Worm (Caenorhabditis elegans): Measurements from ENCODE around the gene str-163.

str-163 gene

DNA sequence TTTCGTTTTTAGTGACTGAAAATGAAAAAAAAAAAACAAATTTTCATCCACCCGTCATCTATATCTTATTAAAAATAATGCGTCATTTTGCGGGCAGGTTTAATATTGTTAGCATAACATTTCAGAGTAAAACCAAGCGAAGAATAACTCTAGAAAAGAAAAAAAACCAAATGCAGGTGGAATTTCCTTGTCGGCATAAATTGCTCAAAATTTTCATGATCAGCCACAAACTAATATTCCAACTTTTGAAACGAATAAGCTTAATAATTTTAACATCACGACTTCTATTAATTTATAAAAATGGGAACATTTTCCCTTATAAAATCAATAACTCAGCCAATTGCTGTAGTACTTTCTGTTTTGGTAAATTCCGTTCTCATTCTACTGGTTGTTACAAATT lies 38.3 kb upstream of the str-163 start, which contains the start of gene str-155:
str-155 (plus strand) TSS at position 301 of the 400 bp plus-strand sequence.
- TF ChIP-seq pqm-1 (tag; optimal IDR thresholded peaks at IDR 0.05), result no peak
- no peak for TF ChIP-seq gmeb-2 (tag; optimal IDR thresholded peaks at IDR 0.05)
- TF ChIP-seq ceh-6 (GFP tag; optimal IDR thresholded peaks at IDR 0.05), result no peak
- TF ChIP-seq ets-4 (tag; optimal IDR thresholded peaks at IDR 0.05), result no peak
- TF ChIP-seq sox-4 (tag; optimal IDR thresholded peaks at IDR 0.05), result no peak
- no peak for TF ChIP-seq pha-4 (tag; optimal IDR thresholded peaks at IDR 0.05)
- no peak for TF ChIP-seq ceh-48 (tag; optimal IDR thresholded peaks at IDR 0.05)
- TF ChIP-seq sdc-2 (tag; optimal IDR thresholded peaks at IDR 0.05), result no peak
- no peak for TF ChIP-seq tbx-2 (tag; optimal IDR thresholded peaks at IDR 0.05)
- TF ChIP-seq C38D4.7 (GFP tag; optimal IDR thresholded peaks at IDR 0.05), result no peak
- no peak for TF ChIP-seq pat-9 (tag; optimal IDR thresholded peaks at IDR 0.05)
- TF ChIP-seq unc-42 (tag; optimal IDR thresholded peaks at IDR 0.05), result no peak
- no peak for TF ChIP-seq syd-9 (tag; optimal IDR thresholded peaks at IDR 0.05)
- no peak for TF ChIP-seq C08G9.2 (tag; optimal IDR thresholded peaks at IDR 0.05)
- no peak for TF ChIP-seq ceh-30 (tag; optimal IDR thresholded peaks at IDR 0.05)
- TF ChIP-seq lim-6 (tag; optimal IDR thresholded peaks at IDR 0.05), result no peak

DNA sequence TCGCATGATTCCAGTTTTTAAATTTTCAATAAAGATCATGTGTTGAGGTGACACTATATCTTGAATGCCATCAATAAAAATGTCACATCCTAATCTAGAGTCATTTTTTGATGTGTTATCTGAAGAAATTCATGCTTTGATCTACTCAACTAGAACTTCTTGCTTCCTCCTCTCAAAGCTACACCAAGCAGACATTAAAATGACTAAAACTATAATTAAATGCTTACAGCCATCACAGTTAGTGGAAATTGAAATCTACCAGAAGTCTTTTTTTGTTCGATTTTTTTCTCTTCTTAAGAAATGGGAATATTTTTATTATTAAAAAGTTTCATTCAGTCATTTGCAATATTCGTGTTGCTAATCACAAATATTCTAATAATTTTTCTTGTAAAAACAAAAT lies 36.2 kb upstream of the str-163 start, which contains the start of gene str-158:
str-158 (plus strand) TSS at position 301 of the 400 bp plus-strand sequence.
- no peak for TF ChIP-seq hlh-13 (GFP tag; optimal IDR thresholded peaks at IDR 0.05)
- no peak for TF ChIP-seq hlh-30 (tag; optimal IDR thresholded peaks at IDR 0.05; ENCODE audit: insufficient read depth)
- no peak for TF ChIP-seq nhr-232 (tag; optimal IDR thresholded peaks at IDR 0.05)
- no peak for TF ChIP-seq dve-1 (tag; optimal IDR thresholded peaks at IDR 0.05)
- TF ChIP-seq pros-1 (tag; optimal IDR thresholded peaks at IDR 0.05), result no peak
- TF ChIP-seq hlh-8 (tag; optimal IDR thresholded peaks at IDR 0.05), result no peak
- no peak for TF ChIP-seq ceh-34 (tag; optimal IDR thresholded peaks at IDR 0.05)
- TF ChIP-seq ceh-14 (tag; optimal IDR thresholded peaks at IDR 0.05), result no peak
- no peak for TF ChIP-seq Y22D7AL.16 (tag; optimal IDR thresholded peaks at IDR 0.05)
- TF ChIP-seq ceh-30 (tag; optimal IDR thresholded peaks at IDR 0.05), result no peak
- TF ChIP-seq eyg-1 (tag; optimal IDR thresholded peaks at IDR 0.05), result no peak
- no peak for TF ChIP-seq ceh-22 (tag; optimal IDR thresholded peaks at IDR 0.05)
- no peak for TF ChIP-seq ztf-16 (tag; optimal IDR thresholded peaks at IDR 0.05)
- TF ChIP-seq tbx-2 (tag; optimal IDR thresholded peaks at IDR 0.05), result no peak
- no peak for TF ChIP-seq unc-55 (GFP tag; optimal IDR thresholded peaks at IDR 0.05)
- TF ChIP-seq fkh-6 (tag; optimal IDR thresholded peaks at IDR 0.05), result no peak
- no peak for TF ChIP-seq K09A11.1 (tag; optimal IDR thresholded peaks at IDR 0.05; ENCODE audit: insufficient read depth)
- TF ChIP-seq ceh-24 (tag; optimal IDR thresholded peaks at IDR 0.05), result no peak

DNA sequence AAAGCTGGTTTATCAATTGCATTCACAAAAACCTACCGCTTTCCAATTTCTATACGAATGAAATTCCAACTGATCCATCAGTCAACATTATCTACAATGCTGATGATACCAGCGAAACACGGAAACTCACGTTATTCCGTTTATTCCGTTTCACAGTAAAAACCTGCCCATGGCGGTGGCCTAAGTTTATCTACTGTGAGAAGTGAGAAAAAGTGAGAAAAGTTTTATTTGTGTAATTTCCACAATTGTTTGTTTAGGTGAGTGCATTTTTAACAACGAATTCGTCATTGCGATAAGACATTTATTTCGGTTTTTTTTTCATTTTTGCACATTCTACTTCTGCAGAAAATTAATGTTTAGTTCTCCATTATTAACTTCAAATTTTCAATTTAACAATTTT lies 23.9 kb upstream of the str-163 start, which contains the start of gene Y9C9A.8:
Y9C9A.8 (plus strand) TSS at position 301 of the 400 bp plus-strand sequence.
- TF ChIP-seq ceh-34 (tag; optimal IDR thresholded peaks at IDR 0.05), result no peak
- no peak for TF ChIP-seq Y22D7AL.16 (tag; optimal IDR thresholded peaks at IDR 0.05)
- TF ChIP-seq npax-4 (tag; optimal IDR thresholded peaks at IDR 0.05), result no peak
- no peak for TF ChIP-seq zip-5 (tag; optimal IDR thresholded peaks at IDR 0.05)
- no peak for TF ChIP-seq fkh-6 (tag; optimal IDR thresholded peaks at IDR 0.05)
- TF ChIP-seq pat-9 (tag; optimal IDR thresholded peaks at IDR 0.05), result no peak
- no peak for TF ChIP-seq syd-9 (tag; optimal IDR thresholded peaks at IDR 0.05)
- TF ChIP-seq ceh-2 (tag; optimal IDR thresholded peaks at IDR 0.05), result no peak
- no peak for TF ChIP-seq ttx-3 (tag; optimal IDR thresholded peaks at IDR 0.05)

DNA sequence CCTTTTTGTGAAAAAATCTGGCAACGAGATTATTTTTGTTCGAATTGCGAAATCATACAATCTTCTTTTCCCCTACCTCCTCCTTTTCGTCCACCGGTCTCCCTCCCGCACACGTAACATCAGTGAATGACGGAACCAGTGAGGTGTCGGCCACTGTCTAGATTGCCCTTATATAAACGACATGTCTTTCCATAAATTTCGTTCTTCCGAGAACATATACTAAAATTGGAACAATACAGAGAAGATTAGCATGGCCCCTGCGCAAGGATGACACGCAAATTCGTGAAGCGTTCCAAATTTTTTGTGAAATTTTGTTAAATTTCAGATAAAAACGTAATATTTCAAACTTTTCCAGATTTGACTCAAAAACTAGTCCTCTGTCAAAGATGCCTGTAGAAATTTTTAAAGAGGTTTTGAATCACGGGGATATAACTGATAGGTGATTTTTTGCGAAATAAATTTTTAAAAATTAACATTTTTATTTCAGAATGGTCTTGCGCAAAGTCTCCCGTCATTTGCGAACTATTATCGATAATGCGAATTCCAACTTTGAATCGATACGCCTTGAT lies 23.1 kb upstream of the str-163 start:
- no peak for TF ChIP-seq ceh-48 (tag; optimal IDR thresholded peaks at IDR 0.05)
- TF ChIP-seq ceh-45 (GFP tag; IDR thresholded peaks at IDR 0.05), result no peak
- TF ChIP-seq C08G9.2 (tag; optimal IDR thresholded peaks at IDR 0.05), result no peak
- TF ChIP-seq elt-2 (tag; optimal IDR thresholded peaks at IDR 0.05), result peak; percentile 33
- no peak for TF ChIP-seq ceh-31 (tag; optimal IDR thresholded peaks at IDR 0.05)
- no peak for TF ChIP-seq ceh-14 (tag; optimal IDR thresholded peaks at IDR 0.05)

Measured in whole organism, late embryonic.